Worm (Caenorhabditis elegans) whole organism, mixed stage, embryonic: ENCODE data around the gene egas-4.

Source experiments
- M03D4.4 ChIP-seq: sonication (generic microtip); optimal IDR thresholded peaks from 2 replicates; lab custom pipeline; 2017; ENCODE audit warnings: mild to moderate bottlenecking, missing genetic modification characterization, missing compliant biosample characterization
- bed-3 ChIP-seq: fragments of 200-800 bp; sonication (Bioruptor generic); optimal IDR thresholded peaks from 3 replicates; lab custom pipeline; 2018; ENCODE audit warnings: mild to moderate bottlenecking, missing genetic modification characterization, moderate library complexity, missing compliant biosample characterization
- blmp-1 ChIP-seq: fragments of 150-350 bp; optimal IDR thresholded peaks from 2 replicates; lab custom pipeline; 2014; ENCODE audit warnings: missing biosample characterization, missing genetic modification characterization
- elt-3 ChIP-seq: fragments of 150-350 bp; optimal IDR thresholded peaks from 2 replicates; lab custom pipeline; 2014; ENCODE audit warnings: missing biosample characterization, missing genetic modification characterization
- lin-13 ChIP-seq: fragments of 150-350 bp; optimal IDR thresholded peaks from 2 replicates; lab custom pipeline; 2014; ENCODE audit warnings: missing biosample characterization, missing genetic modification characterization
- lsy-2 ChIP-seq: fragments of 150-350 bp; optimal IDR thresholded peaks from 2 replicates; lab custom pipeline; 2014; ENCODE audit warnings: missing biosample characterization, missing genetic modification characterization
- nhr-76 ChIP-seq: sonication (generic microtip); optimal IDR thresholded peaks from 2 replicates; lab custom pipeline; 2017; ENCODE audit warnings: missing biosample characterization, missing genetic modification characterization
- pha-4 ChIP-seq: fragments of 150-350 bp; optimal IDR thresholded peaks from 2 replicates; lab custom pipeline; 2018; ENCODE audit warnings: missing biosample characterization, missing genetic modification reagents, missing genetic modification characterization

- TF ChIP-seq bed-3 (GFP tag; lab: Kevin White, UChicago): no peak
- no peak for TF ChIP-seq M03D4.4 (tag; lab: Kevin White, UChicago)
- TF ChIP-seq lsy-2: no peak
- no peak for TF ChIP-seq elt-3
- no peak for TF ChIP-seq lin-13 (tag; lab: Kevin White, UChicago)
- TF ChIP-seq nhr-76 (tag; lab: Kevin White, UChicago): no peak
- TF ChIP-seq pha-4 (tag; lab: Kevin White, UChicago): no peak
- TF ChIP-seq blmp-1: no peak
These were observed 51.7 kb downstream of the egas-4 start, which contains the start of gene B0496.1 for ce11 chrIV:7445995-7446394.
